Worm (Caenorhabditis elegans) whole organism, L4/young adult: ENCODE measurements around the gene Y105C5A.26.
"Not testable (repeated sequence)": the region's sequence is repeated elsewhere in the genome, so short reads cannot be mapped to it uniquely, and the experiment has no call there.

Experiments used
- W03F9.2 ChIP-seq: fragments of 150-350 bp; optimal IDR thresholded peaks from 2 replicates; lab custom pipeline; 2014; ENCODE audit warnings: missing biosample characterization, missing genetic modification characterization
- dao-5 ChIP-seq: sonication (generic microtip); optimal IDR thresholded peaks from 2 replicates; lab custom pipeline; 2016; ENCODE audit warnings: missing genotype, missing genetic modification characterization, moderate library complexity, missing compliant biosample characterization
- him-1 ChIP-seq: sonication (generic microtip); optimal IDR thresholded peaks from 2 replicates; lab custom pipeline; 2016; ENCODE audit warnings: missing genotype, missing genetic modification reagents, missing genetic modification characterization, missing compliant biosample characterization

- TF ChIP-seq him-1; dao-5 (tag; lab: Kevin White, UChicago); W03F9.2 (tag; lab: Kevin White, UChicago): not testable (repeated sequence)
Observed at ce11 chrIV:15641699-15642098, 39.6 kb downstream of the Y105C5A.26 start, which contains the start of gene Y105C5A.12.
